Worm (Caenorhabditis elegans): ENCODE data around the gene lelo-1.

- TF ChIP-seq hlh-1 (tag; optimal IDR thresholded peaks at IDR 0.05) (peak; percentile 12), unc-39 (tag; optimal IDR thresholded peaks at IDR 0.05) (peak; percentile 35)
Measured at ce11 chrII:6248503-6248902, 2.3 kb downstream of the lelo-1 start.
